Fruit fly (Drosophila melanogaster): ENCODE measurements around the gene CG14915.

The CG14915 gene

DNA sequence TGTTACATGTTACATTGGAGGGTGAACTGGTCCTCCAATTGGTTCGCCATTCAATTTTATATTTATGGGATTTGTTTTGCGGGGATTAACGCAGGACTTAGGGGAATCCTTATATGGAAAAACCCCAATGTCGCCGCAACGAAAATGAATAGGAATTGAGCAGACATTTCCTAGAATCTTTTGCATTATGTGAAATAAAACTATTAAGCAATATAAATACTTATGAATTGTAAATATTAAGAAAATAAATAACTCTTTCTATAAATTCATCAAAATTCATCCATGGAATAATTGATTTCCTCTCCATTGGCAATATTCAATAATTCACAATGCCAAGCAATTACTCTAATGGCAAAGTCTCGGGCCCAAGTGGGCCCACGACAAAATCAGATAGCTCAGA lies 42.9 kb downstream of the CG14915 start, which contains the start of gene Gr32a:
Gr32a (plus strand) TSS at position 301 of the 400 bp plus-strand sequence.
- no peak for TF ChIP-seq noc (tag; optimal IDR thresholded peaks at IDR 0.05)

DNA sequence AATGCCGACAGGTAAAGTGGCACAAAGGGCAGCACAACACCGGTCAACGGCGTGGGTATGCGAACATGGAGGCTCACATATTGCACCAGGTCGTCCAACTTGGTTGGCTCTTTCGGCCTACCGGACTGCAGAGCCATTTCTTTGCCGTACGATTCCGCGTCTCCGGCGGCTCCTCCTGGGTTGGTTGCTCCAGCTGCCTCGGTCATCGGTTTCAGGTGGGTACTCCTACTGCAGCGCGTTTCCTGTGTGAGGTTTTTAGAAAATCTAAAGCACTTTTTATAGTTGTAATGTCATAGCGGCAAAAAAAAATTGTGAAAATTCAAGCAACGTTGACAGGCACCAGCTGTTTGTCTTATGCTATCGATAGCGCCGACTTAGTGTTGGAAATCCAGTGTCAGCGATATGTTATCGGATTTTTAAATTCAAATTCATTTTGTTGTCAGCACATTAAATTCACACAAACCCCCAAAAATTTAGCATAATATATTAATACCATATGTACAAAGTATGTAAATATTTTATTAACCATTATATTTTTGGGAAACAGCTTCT lies 49.2 kb downstream of the CG14915 start, which contains the start of gene CG6230:
CG6230 (minus strand) TSS at position 354 of the 552 bp plus-strand sequence.
- TF ChIP-seq noc (tag; optimal IDR thresholded peaks at IDR 0.05), result no peak

All from whole organism, larva.